Worm (Caenorhabditis elegans): ENCODE measurements around the gene F42F12.4.

F42F12.4 gene

DNA sequence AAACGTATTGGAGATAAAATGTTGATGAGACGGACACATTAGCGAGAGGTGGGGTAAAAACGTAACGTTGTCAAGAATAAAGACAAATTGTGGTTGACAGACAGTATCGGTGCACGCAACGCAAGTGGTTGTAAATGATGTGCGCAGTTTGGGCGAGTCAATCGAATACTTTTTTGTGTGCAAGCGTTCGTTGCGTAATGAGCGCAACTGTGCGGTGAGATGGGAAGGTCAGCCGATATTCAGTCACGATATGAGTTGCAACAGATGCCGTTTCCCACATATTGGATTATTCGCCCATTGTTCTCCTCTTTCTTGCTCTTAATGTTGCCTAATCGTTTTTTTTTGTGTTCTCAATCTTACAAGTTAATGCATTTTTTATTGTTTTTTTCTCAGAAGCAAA is 32.0 kb downstream of the F42F12.4 start, which contains the start of gene ceh-40:
Gene ceh-40 (minus strand): TSS at position 41 of the 400 bp plus-strand sequence.
- TF ChIP-seq pqm-1 (tag; optimal IDR thresholded peaks at IDR 0.05) (no peak), pros-1 (tag; optimal IDR thresholded peaks at IDR 0.05) (no peak), ttx-3 (tag; optimal IDR thresholded peaks at IDR 0.05) (no peak), ceh-30 (tag; optimal IDR thresholded peaks at IDR 0.05) (no peak), unc-55 (GFP tag; optimal IDR thresholded peaks at IDR 0.05) (peak; percentile 49), npax-4 (tag; optimal IDR thresholded peaks at IDR 0.05) (no peak), tbx-2 (tag; optimal IDR thresholded peaks at IDR 0.05) (peak; percentile 35), ceh-45 (GFP tag; IDR thresholded peaks at IDR 0.05) (no peak), mec-3 (tag; optimal IDR thresholded peaks at IDR 0.05; ENCODE audit: borderline replicate concordance) (no peak), elt-2 (tag; optimal IDR thresholded peaks at IDR 0.05) (peak; percentile 26), F13H6.1 (tag; optimal IDR thresholded peaks at IDR 0.05) (no peak), ets-4 (tag; optimal IDR thresholded peaks at IDR 0.05) (no peak), ceh-22 (tag; optimal IDR thresholded peaks at IDR 0.05) (no peak), C38D4.7 (GFP tag; optimal IDR thresholded peaks at IDR 0.05) (no peak), Y22D7AL.16 (tag; optimal IDR thresholded peaks at IDR 0.05) (no peak)

DNA sequence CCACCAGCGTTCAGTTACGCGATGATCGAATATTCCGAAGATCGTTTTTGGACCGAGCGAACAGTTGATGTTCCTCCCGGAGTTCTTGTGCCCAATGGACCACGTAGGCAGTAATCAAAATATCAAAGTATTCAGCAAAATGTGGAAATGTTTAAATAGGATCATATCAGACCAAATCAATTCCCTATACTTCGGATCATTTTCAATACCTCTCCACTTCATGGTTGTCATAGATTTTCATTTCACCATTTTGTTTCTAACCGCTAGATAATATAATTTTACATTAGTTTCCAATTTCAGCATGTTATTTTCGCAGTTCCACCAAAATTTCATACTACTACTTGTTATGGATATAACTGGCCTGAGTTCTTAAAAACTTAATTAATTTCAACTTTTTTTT is 35.2 kb downstream of the F42F12.4 start:
- no peak for TF ChIP-seq lin-11 (tag; optimal IDR thresholded peaks at IDR 0.05)
- TF ChIP-seq ets-4 (tag; optimal IDR thresholded peaks at IDR 0.05), result no peak
- TF ChIP-seq hlh-30 (tag; optimal IDR thresholded peaks at IDR 0.05; ENCODE audit: insufficient read depth), result no peak
- no peak for TF ChIP-seq T23F11.4 (GFP tag; optimal IDR thresholded peaks at IDR 0.05)
- no peak for TF ChIP-seq sox-4 (tag; optimal IDR thresholded peaks at IDR 0.05)
- TF ChIP-seq ceh-2 (tag; optimal IDR thresholded peaks at IDR 0.05), result no peak
- no peak for TF ChIP-seq pat-9 (tag; optimal IDR thresholded peaks at IDR 0.05)
- TF ChIP-seq madf-2 (tag; optimal IDR thresholded peaks at IDR 0.05), result no peak
- TF ChIP-seq K09A11.1 (tag; optimal IDR thresholded peaks at IDR 0.05; ENCODE audit: insufficient read depth), result no peak
- TF ChIP-seq nfya-1 (tag; optimal IDR thresholded peaks at IDR 0.05), result no peak
- no peak for TF ChIP-seq unc-55 (GFP tag; optimal IDR thresholded peaks at IDR 0.05)

DNA sequence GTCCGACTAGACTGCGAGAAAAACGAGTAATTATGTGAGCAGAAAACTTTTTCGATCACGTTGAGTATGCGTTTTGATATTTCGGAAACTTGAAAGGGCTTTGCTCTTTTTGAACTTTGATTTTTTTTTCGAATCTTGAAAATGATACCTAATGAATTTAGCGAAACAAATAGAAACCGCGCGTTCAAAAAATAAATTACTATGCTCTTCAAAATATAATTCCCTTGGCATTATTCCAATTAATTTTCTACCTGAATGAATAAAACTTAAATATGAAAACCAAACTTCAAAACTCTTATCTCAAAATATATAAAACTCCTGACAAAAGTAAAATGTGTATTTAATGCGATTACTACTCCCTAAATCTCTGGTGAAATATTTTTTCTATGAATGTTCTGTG is 37.5 kb downstream of the F42F12.4 start, which contains the start of gene xtr-2:
Gene xtr-2 (plus strand): TSS at position 301 of the 400 bp plus-strand sequence.
- no peak for TF ChIP-seq nfya-1 (tag; optimal IDR thresholded peaks at IDR 0.05)
- no peak for TF ChIP-seq ceh-31 (tag; optimal IDR thresholded peaks at IDR 0.05)
- no peak for TF ChIP-seq gmeb-2 (tag; optimal IDR thresholded peaks at IDR 0.05)
- no peak for TF ChIP-seq dmd-4 (tag; optimal IDR thresholded peaks at IDR 0.05; ENCODE audit: borderline replicate concordance)
- no peak for TF ChIP-seq ceh-9 (tag; optimal IDR thresholded peaks at IDR 0.05)
- no peak for TF ChIP-seq ceh-24 (tag; optimal IDR thresholded peaks at IDR 0.05)
- TF ChIP-seq rnt-1 (tag; optimal IDR thresholded peaks at IDR 0.05), result no peak
- no peak for TF ChIP-seq Y22D7AL.16 (tag; optimal IDR thresholded peaks at IDR 0.05)
- no peak for TF ChIP-seq C38D4.7 (GFP tag; optimal IDR thresholded peaks at IDR 0.05)
- no peak for TF ChIP-seq C08G9.2 (tag; optimal IDR thresholded peaks at IDR 0.05)
- no peak for TF ChIP-seq sox-2 (GFP tag; IDR thresholded peaks at IDR 0.05)
- no peak for TF ChIP-seq mec-3 (tag; optimal IDR thresholded peaks at IDR 0.05; ENCODE audit: borderline replicate concordance)
- no peak for TF ChIP-seq fkh-6 (tag; optimal IDR thresholded peaks at IDR 0.05)
- TF ChIP-seq elt-2 (tag; optimal IDR thresholded peaks at IDR 0.05), result no peak
- TF ChIP-seq nhr-11 (tag; optimal IDR thresholded peaks at IDR 0.05), result no peak
- no peak for TF ChIP-seq zip-5 (tag; optimal IDR thresholded peaks at IDR 0.05)
- TF ChIP-seq npax-4 (tag; optimal IDR thresholded peaks at IDR 0.05), result no peak
- no peak for TF ChIP-seq pag-3 (tag; optimal IDR thresholded peaks at IDR 0.05; ENCODE audit: borderline replicate concordance)
- TF ChIP-seq ceh-45 (GFP tag; IDR thresholded peaks at IDR 0.05), result no peak
- no peak for TF ChIP-seq lin-11 (tag; optimal IDR thresholded peaks at IDR 0.05)

DNA sequence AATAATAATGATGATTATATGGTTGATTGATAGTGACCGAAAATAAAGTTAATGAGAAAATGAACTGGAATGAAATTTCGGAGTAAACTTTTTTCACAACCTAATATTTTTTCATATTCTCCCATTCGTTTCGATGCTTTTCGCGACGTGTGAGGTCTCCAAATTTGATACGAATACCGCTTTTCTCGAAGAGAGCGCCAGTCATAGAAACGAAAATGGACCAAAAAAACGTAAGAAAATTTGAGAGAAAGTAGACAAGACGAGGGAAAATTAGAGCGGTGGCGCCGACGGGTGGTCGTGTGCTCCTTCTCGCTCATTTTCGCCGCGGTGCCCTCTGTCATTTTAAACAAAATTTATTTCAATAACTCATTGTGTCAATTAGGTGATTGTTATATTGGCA is 38.4 kb downstream of the F42F12.4 start:
- TF ChIP-seq K02D7.2 (tag; optimal IDR thresholded peaks at IDR 0.05), result no peak
- TF ChIP-seq ceh-22 (tag; optimal IDR thresholded peaks at IDR 0.05), result no peak
- TF ChIP-seq lim-6 (tag; optimal IDR thresholded peaks at IDR 0.05), result no peak
- TF ChIP-seq pros-1 (tag; optimal IDR thresholded peaks at IDR 0.05), result no peak
- TF ChIP-seq ceh-19 (GFP tag; optimal IDR thresholded peaks at IDR 0.05), result no peak
- TF ChIP-seq unc-3 (GFP tag; conservative IDR thresholded peaks at IDR 0.05), result no peak
- TF ChIP-seq unc-3 (tag; optimal IDR thresholded peaks at IDR 0.05), result no peak
- no peak for TF ChIP-seq pha-2 (tag; optimal IDR thresholded peaks at IDR 0.05)
- TF ChIP-seq ttx-3 (tag; optimal IDR thresholded peaks at IDR 0.05), result no peak
- no peak for TF ChIP-seq fax-1 (tag; optimal IDR thresholded peaks at IDR 0.05)
- TF ChIP-seq nhr-232 (tag; optimal IDR thresholded peaks at IDR 0.05), result no peak
- no peak for TF ChIP-seq sox-4 (tag; optimal IDR thresholded peaks at IDR 0.05)
- no peak for TF ChIP-seq ceh-14 (tag; optimal IDR thresholded peaks at IDR 0.05)
